Worm (Caenorhabditis elegans): ENCODE measurements around the gene csr-1.
A peak's percentile ranks its signal among the peaks of the same experiment; 100 is the strongest.

ce11 chrIV:7982024-7982576 lies 25.0 kb downstream of the csr-1 start, which contains the start of gene arf-5:
- no peak for TF ChIP-seq nhr-12 (tag; optimal IDR thresholded peaks at IDR 0.05)
- TF ChIP-seq nhr-76 (tag; optimal IDR thresholded peaks at IDR 0.05), result no peak
- no peak for TF ChIP-seq sea-2 (GFP tag; optimal IDR thresholded peaks at IDR 0.05)
- no peak for TF ChIP-seq fkh-10 (GFP tag; optimal IDR thresholded peaks at IDR 0.05)
- TF ChIP-seq ztf-4 (tag; optimal IDR thresholded peaks at IDR 0.05), result no peak
- TF ChIP-seq R02D3.7 (tag; optimal IDR thresholded peaks at IDR 0.05), result no peak
- no peak for TF ChIP-seq zag-1 (tag; optimal IDR thresholded peaks at IDR 0.05)
- peak; percentile 50 for TF ChIP-seq ama-1 (optimal IDR thresholded peaks at IDR 0.05)
- no peak for TF ChIP-seq ceh-16 (tag; optimal IDR thresholded peaks at IDR 0.05)
- TF ChIP-seq nhr-237 (tag; optimal IDR thresholded peaks at IDR 0.05), result no peak
